Fruit fly (Drosophila melanogaster) whole organism, embryonic: ENCODE data around the gene NELF-B.
A peak's percentile ranks its signal among the peaks of the same experiment; 100 is the strongest.

Experiments used
- Aef1 ChIP-seq: fragments of 200-800 bp; sonication (Bioruptor generic); IDR thresholded peaks from 3 replicates; pipeline ENCODE4 v1.3.6; 2022; ENCODE audit warnings: missing biosample characterization, missing genetic modification characterization
- CG10147 ChIP-seq: fragments of 200-800 bp; sonication (Bioruptor generic); optimal IDR thresholded peaks from 2 replicates; lab custom pipeline; 2019; ENCODE audit warnings: missing biosample characterization, mild to moderate bottlenecking, missing genetic modification characterization, moderate library complexity
- CG10321 ChIP-seq: fragments of 200-800 bp; sonication (Bioruptor generic); IDR thresholded peaks from 2 replicates; pipeline ENCODE4 v1.3.6; 2022; ENCODE audit warnings: missing biosample characterization, missing genetic modification characterization
- CG11247 ChIP-seq: fragments of 200-800 bp; sonication (Bioruptor generic); IDR thresholded peaks from 2 replicates; pipeline ENCODE4 v1.3.6; 2022; ENCODE audit warnings: missing biosample characterization, missing genetic modification characterization
- CG11560 ChIP-seq: fragments of 200-800 bp; sonication (Bioruptor generic); IDR thresholded peaks from 3 replicates; pipeline ENCODE4 v1.3.6; 2022; ENCODE audit warnings: missing biosample characterization, missing genetic modification characterization
- CG13775 ChIP-seq: fragments of 200-800 bp; sonication (Bioruptor generic); optimal IDR thresholded peaks from 3 replicates; lab custom pipeline; 2017; ENCODE audit warnings: missing biosample characterization, mild to moderate bottlenecking, missing genetic modification characterization
- CG14710 ChIP-seq: fragments of 200-800 bp; sonication (Bioruptor generic); optimal IDR thresholded peaks from 3 replicates; lab custom pipeline; 2019; ENCODE audit warnings: missing biosample characterization, mild to moderate bottlenecking, missing genetic modification characterization, moderate library complexity
- CG14860 ChIP-seq: fragments of 200-800 bp; sonication (Bioruptor generic); IDR thresholded peaks from 3 replicates; pipeline ENCODE4 v1.3.6; 2022; ENCODE audit warnings: missing biosample characterization, missing genetic modification characterization; ENCODE audit not compliant: partially characterized antibody
- CG1603 ChIP-seq: fragments of 200-800 bp; sonication (Bioruptor generic); optimal IDR thresholded peaks from 2 replicates; lab custom pipeline; 2019; ENCODE audit warnings: missing biosample characterization, mild to moderate bottlenecking, missing genetic modification characterization, moderate library complexity
- CG1792 ChIP-seq: fragments of 200-800 bp; sonication (Bioruptor generic); optimal IDR thresholded peaks from 2 replicates; lab custom pipeline; 2016; ENCODE audit warnings: missing biosample characterization, missing genetic modification characterization
- CG18764 ChIP-seq: fragments of 200-800 bp; sonication (Bioruptor generic); optimal IDR thresholded peaks from 3 replicates; lab custom pipeline; 2016; ENCODE audit warnings: missing biosample characterization, missing genetic modification characterization
- CG2199 ChIP-seq: fragments of 200-800 bp; sonication (Bioruptor generic); IDR thresholded peaks from 3 replicates; pipeline ENCODE4 v1.3.6; 2022; ENCODE audit warnings: missing biosample characterization, missing genetic modification characterization
- CG2202 ChIP-seq: fragments of 200-800 bp; sonication (Bioruptor generic); optimal IDR thresholded peaks from 2 replicates; lab custom pipeline; 2018; ENCODE audit warnings: missing biosample characterization, mild to moderate bottlenecking, missing genetic modification characterization
- CG32532 ChIP-seq: fragments of 200-800 bp; sonication (Bioruptor generic); IDR thresholded peaks from 2 replicates; pipeline ENCODE4 v1.3.6; 2022; ENCODE audit warnings: missing biosample characterization, missing genetic modification characterization
- CG4707 ChIP-seq: fragments of 200-800 bp; sonication (Bioruptor generic); optimal IDR thresholded peaks from 2 replicates; lab custom pipeline; 2018; ENCODE audit warnings: missing biosample characterization, mild to moderate bottlenecking, missing genetic modification characterization, moderate library complexity
- CG6689 ChIP-seq: fragments of 200-800 bp; sonication (Bioruptor generic); IDR thresholded peaks from 2 replicates; pipeline ENCODE4 v1.3.6; 2022; ENCODE audit warnings: missing biosample characterization, missing genetic modification characterization
- CG7556 ChIP-seq: fragments of 200-800 bp; sonication (Bioruptor generic); optimal IDR thresholded peaks from 2 replicates; lab custom pipeline; 2017; ENCODE audit warnings: missing biosample characterization, mild to moderate bottlenecking, missing genetic modification characterization
- CG7928 ChIP-seq: fragments of 200-800 bp; sonication (Bioruptor generic); optimal IDR thresholded peaks from 2 replicates; lab custom pipeline; 2017; ENCODE audit warnings: missing biosample characterization, mild to moderate bottlenecking, missing genetic modification characterization
- CG8924 ChIP-seq: fragments of 200-800 bp; optimal IDR thresholded peaks from 3 replicates; lab custom pipeline; 2019; ENCODE audit warnings: missing biosample characterization, mild to moderate bottlenecking, missing genetic modification characterization, moderate library complexity
- Dad ChIP-seq: fragments of 200-800 bp; sonication (Bioruptor generic); optimal IDR thresholded peaks from 3 replicates; lab custom pipeline; 2016; ENCODE audit warnings: missing biosample characterization, missing genetic modification characterization
- Drgx ChIP-seq: fragments of 200-800 bp; sonication (Bioruptor generic); IDR thresholded peaks from 2 replicates; pipeline ENCODE4 v1.3.6; 2022; ENCODE audit warnings: missing biosample characterization, missing genetic modification characterization
- Hey ChIP-seq: fragments of 200-800 bp; sonication (Bioruptor generic); optimal IDR thresholded peaks from 3 replicates; lab custom pipeline; 2018; ENCODE audit warnings: missing biosample characterization, mild to moderate bottlenecking, missing genetic modification characterization
- Jarid2 ChIP-seq: fragments of 200-800 bp; sonication (Bioruptor generic); optimal IDR thresholded peaks from 3 replicates; lab custom pipeline; 2017; ENCODE audit warnings: mild to moderate bottlenecking, missing biosample characterization, missing genetic modification reagents, missing genetic modification characterization
- Med ChIP-seq: fragments of 200-800 bp; sonication (Bioruptor generic); peaks from one replicate; lab custom pipeline; 2016; ENCODE audit warnings: missing biosample characterization, missing genetic modification characterization, mild to moderate bottlenecking, inconsistent platforms, moderate library complexity
- Myb ChIP-seq: fragments of 200-800 bp; sonication (Bioruptor generic); optimal IDR thresholded peaks from 2 replicates; lab custom pipeline; 2016; ENCODE audit warnings: missing biosample characterization, missing genetic modification characterization
- PHDP ChIP-seq: fragments of 200-800 bp; sonication (Bioruptor generic); optimal IDR thresholded peaks from 3 replicates; lab custom pipeline; 2018; ENCODE audit warnings: missing biosample characterization, mild to moderate bottlenecking, missing genetic modification characterization, moderate library complexity
- Rx ChIP-seq: fragments of 200-800 bp; sonication (Bioruptor generic); IDR thresholded peaks from 2 replicates; pipeline ENCODE4 v1.3.6; 2022; ENCODE audit warnings: missing biosample characterization, missing genetic modification characterization
- Sox102F ChIP-seq: fragments of 200-800 bp; sonication (Bioruptor generic); optimal IDR thresholded peaks from 2 replicates; lab custom pipeline; 2018; ENCODE audit warnings: missing biosample characterization, mild to moderate bottlenecking, missing genetic modification characterization, moderate library complexity
- YL-1 ChIP-seq: fragments of 200-800 bp; sonication (Bioruptor generic); optimal IDR thresholded peaks from 3 replicates; lab custom pipeline; 2017; ENCODE audit warnings: missing biosample characterization, mild to moderate bottlenecking, missing genetic modification characterization
- ara ChIP-seq: fragments of 200-800 bp; sonication (Bioruptor generic); IDR thresholded peaks from 2 replicates; pipeline ENCODE4 v1.3.6; 2022; ENCODE audit warnings: missing biosample characterization, missing genetic modification characterization
- ato ChIP-seq: fragments of 200-800 bp; sonication (Bioruptor generic); IDR thresholded peaks from 2 replicates; pipeline ENCODE4 v1.3.6; 2022; ENCODE audit warnings: missing biosample characterization, missing genetic modification characterization; ENCODE audit not compliant: partially characterized antibody
- az2 ChIP-seq: fragments of 200-800 bp; sonication (Bioruptor generic); optimal IDR thresholded peaks from 3 replicates; lab custom pipeline; 2016; ENCODE audit warnings: missing biosample characterization, missing genetic modification characterization
- cwo ChIP-seq: fragments of 200-800 bp; sonication (Bioruptor generic); optimal IDR thresholded peaks from 3 replicates; lab custom pipeline; 2017; ENCODE audit warnings: missing biosample characterization, missing genetic modification characterization, mild to moderate bottlenecking, moderate library complexity, missing genetic modification reagents
- disco-r ChIP-seq: fragments of 200-800 bp; sonication (Bioruptor generic); optimal IDR thresholded peaks from 2 replicates; lab custom pipeline; 2016; ENCODE audit warnings: missing biosample characterization, missing genetic modification characterization
- dmrt99B ChIP-seq: fragments of 200-800 bp; sonication (Bioruptor generic); optimal IDR thresholded peaks from 2 replicates; lab custom pipeline; 2018; ENCODE audit warnings: missing biosample characterization, mild to moderate bottlenecking, missing genetic modification characterization, moderate library complexity
- eyg ChIP-seq: fragments of 200-800 bp; sonication (Bioruptor generic); optimal IDR thresholded peaks from 3 replicates; lab custom pipeline; 2016; ENCODE audit warnings: missing biosample characterization, missing genetic modification characterization
- ftz-f1 ChIP-seq: fragments of 200-800 bp; sonication (Bioruptor generic); optimal IDR thresholded peaks from 2 replicates; lab custom pipeline; 2016; ENCODE audit warnings: missing biosample characterization, missing genetic modification characterization
- fu2 ChIP-seq: fragments of 200-800 bp; sonication (Bioruptor generic); optimal IDR thresholded peaks from 2 replicates; lab custom pipeline; 2016; ENCODE audit warnings: missing biosample characterization, missing genetic modification characterization
- gem ChIP-seq: fragments of 200-800 bp; sonication (Bioruptor generic); optimal IDR thresholded peaks from 2 replicates; lab custom pipeline; 2019; ENCODE audit warnings: missing biosample characterization, mild to moderate bottlenecking, missing genetic modification characterization, moderate library complexity
- grau ChIP-seq: fragments of 200-800 bp; optimal IDR thresholded peaks from 3 replicates; lab custom pipeline; 2019; ENCODE audit warnings: missing biosample characterization, mild to moderate bottlenecking, missing genetic modification characterization, moderate library complexity
- ken ChIP-seq: fragments of 200-800 bp; sonication (Bioruptor generic); IDR thresholded peaks from 3 replicates; pipeline ENCODE4 v1.3.6; 2022; ENCODE audit warnings: missing biosample characterization, missing genetic modification characterization
- lilli ChIP-seq: fragments of 200-800 bp; sonication (Bioruptor generic); optimal IDR thresholded peaks from 3 replicates; lab custom pipeline; 2016; ENCODE audit warnings: missing biosample characterization, missing genetic modification characterization
- schlank ChIP-seq: fragments of 200-800 bp; sonication (Bioruptor generic); optimal IDR thresholded peaks from 2 replicates; lab custom pipeline; 2018; ENCODE audit warnings: missing biosample characterization, mild to moderate bottlenecking, missing genetic modification characterization
- sens ChIP-seq: fragments of 200-800 bp; sonication (Bioruptor generic); peaks from one replicate; lab custom pipeline; 2016; ENCODE audit warnings: missing biosample characterization, missing genetic modification characterization
- slp2 ChIP-seq: fragments of 200-800 bp; sonication (Bioruptor generic); optimal IDR thresholded peaks from 2 replicates; lab custom pipeline; 2016; ENCODE audit warnings: missing biosample characterization, missing genetic modification characterization
- ssp ChIP-seq: fragments of 200-800 bp; sonication (Bioruptor generic); IDR thresholded peaks from 2 replicates; pipeline ENCODE4 v1.3.6; 2022; ENCODE audit warnings: missing biosample characterization, missing genetic modification characterization
- vnd ChIP-seq: fragments of 200-800 bp; sonication (Bioruptor generic); IDR thresholded peaks from 3 replicates; pipeline ENCODE4 v1.3.6; 2022; ENCODE audit warnings: missing biosample characterization, missing genetic modification characterization; ENCODE audit not compliant: partially characterized antibody

The NELF-B gene

DNA sequence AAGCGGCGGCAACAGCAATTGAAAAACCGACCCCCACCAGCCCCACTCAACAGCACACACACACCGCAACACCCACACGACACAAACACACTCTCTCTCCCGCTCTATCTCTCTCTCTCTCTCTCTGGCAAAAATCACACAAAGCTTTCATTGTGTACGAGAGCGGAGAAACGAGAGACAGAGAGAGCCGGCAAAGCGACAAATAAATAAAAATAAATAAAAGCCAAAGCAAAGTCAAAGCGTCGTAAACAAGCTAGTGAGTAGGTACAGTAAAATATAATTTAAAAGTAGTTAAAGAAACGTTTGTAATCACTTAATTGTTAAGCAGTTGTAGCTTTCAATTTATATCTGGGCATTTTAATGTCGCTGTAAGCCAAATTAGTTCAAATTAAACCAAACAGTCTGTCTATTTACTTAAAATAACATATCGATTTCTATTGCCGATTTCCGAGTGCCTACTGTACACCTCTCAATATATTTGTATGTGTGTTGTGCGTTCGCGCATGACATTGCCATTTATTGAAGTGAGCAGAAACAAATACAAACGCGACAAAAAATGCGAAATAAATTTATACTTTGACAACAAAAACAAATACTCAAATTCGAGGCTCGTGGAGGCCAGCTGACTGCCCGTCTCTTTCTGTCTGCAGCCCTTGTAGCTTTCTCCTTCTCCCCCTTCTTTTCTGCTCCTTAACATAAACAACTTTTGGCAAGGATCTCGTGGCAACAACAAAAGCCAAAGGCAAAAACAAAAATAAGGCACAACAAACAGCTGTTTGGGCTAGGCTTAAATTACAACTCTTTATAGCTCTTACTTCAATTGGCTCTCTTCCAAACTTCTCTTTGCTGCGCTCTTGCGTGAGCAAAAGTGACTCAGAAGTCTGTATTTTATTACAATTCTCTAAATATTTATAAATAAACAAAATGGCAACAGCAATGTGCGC is 31.2 kb downstream of the NELF-B start (continued):
- TF ChIP-seq CG7928 (GFP tag; lab: Kevin White, UChicago) (peak; percentile 68), Hey (peak; percentile 66), CG32532 (GFP tag; lab: Robert Waterston, UW) (peak; percentile 97), ftz-f1 (GFP tag; lab: Kevin White, UChicago) (peak; percentile 10), Myb (GFP tag; lab: Kevin White, UChicago) (peak; percentile 71), ato (GFP tag; lab: Robert Waterston, UW) (no peak), Sox102F (GFP tag; lab: Kevin White, UChicago) (peak; percentile 86), slp2 (GFP tag; lab: Kevin White, UChicago) (peak; percentile 58), fu2 (GFP tag; lab: Kevin White, UChicago) (peak; percentile 87), CG10147 (GFP tag; lab: Kevin White, UChicago) (peak; percentile 95), YL-1 (peak; percentile 34), CG1792 (peak; percentile 64), eyg (GFP tag; lab: Kevin White, UChicago) (peak; percentile 55), CG2202 (tag; lab: Kevin White, UChicago) (peak; percentile 40), CG6689 (peak; percentile 80), CG11560 (tag; lab: Robert Waterston, UW) (peak; percentile 61; the same call in 2 of the 3 replicates), CG11247 (GFP tag; lab: Robert Waterston, UW) (peak; percentile 89), CG7556 (GFP tag; lab: Kevin White, UChicago) (peak; percentile 92), ken (GFP tag; lab: Robert Waterston, UW) (peak; percentile 83), CG10321 (GFP tag; lab: Robert Waterston, UW) (peak; percentile 34; the same call in 1 of the 2 replicates), az2 (peak; percentile 81), ara (GFP tag; lab: Robert Waterston, UW) (peak; percentile 49), CG8924 (peak; percentile 94), vnd (no peak), CG14860 (no peak), ssp (GFP tag; lab: Robert Waterston, UW) (peak; percentile 64), dmrt99B (peak; percentile 91), Rx (peak; percentile 79), disco-r (GFP tag; lab: Kevin White, UChicago) (peak; percentile 64), CG1603 (tag; lab: Kevin White, UChicago) (peak; percentile 69), CG18764 (GFP tag; lab: Kevin White, UChicago) (peak; percentile 56), Jarid2 (peak; percentile 64)

DNA sequence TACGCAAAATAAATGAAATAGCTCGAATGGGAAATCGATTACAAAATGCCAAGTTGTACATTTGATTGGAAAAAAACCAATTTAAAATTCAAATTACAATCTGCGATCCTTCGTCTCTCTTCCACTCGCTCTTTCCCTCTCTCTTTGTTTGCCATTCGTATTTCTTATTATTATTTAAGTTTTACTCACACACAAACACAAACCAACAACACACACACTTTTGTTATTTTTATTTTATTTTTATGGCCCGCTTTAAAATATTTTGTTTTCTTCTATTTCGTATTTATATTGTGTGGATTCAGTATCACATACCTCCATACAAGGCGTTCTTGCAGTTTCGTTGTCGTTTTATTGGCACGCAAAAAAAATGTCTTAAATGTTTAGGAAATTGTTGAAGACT is 32.0 kb downstream of the NELF-B start:
- TF ChIP-seq CG14860, result no peak
- TF ChIP-seq sens (GFP tag; lab: Kevin White, UChicago), result peak; percentile 51

DNA sequence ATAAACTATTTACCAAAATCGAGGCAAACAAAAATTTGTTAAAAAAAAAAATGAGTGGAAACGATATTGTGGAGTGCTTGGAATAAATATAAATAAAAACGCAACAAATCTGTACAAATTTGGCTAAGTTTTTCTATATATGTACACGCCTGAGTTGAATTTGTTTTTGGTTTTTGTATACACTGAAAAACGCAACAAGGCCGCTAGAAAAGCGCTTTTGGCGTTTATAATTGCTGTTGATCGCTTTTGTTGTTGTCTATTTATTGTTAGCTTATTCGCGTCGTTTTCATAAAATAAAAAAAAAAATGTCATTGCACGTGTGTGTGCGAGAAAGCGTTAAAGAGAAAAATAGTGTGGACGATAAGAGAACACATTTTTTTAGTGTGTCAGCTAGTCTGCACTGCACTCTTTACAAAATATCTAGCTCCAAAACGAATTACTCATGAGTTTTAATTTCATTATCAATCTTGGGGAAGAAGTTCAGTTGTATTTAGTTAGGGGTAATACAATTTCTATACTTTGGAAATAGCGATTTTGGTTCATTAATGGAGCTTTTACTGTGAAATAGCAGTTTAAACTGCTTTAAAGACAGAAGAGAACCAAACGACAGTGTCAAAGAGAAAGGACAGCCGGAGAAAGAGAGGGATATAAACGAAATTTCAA is 32.6 kb downstream of the NELF-B start:
- TF ChIP-seq CG7556 (GFP tag; lab: Kevin White, UChicago), result peak; percentile 30
- 0 out of 3 replicates have a peak, but pooled peaks have one; percentile 12 for TF ChIP-seq CG2199
- no peak for TF ChIP-seq PHDP (tag; lab: Kevin White, UChicago)
- TF ChIP-seq Dad (GFP tag; lab: Kevin White, UChicago), result no peak
- TF ChIP-seq grau (tag; lab: Kevin White, UChicago), result peak; percentile 55
- peak; percentile 18 for TF ChIP-seq Med
- no peak for TF ChIP-seq CG14710 (tag; lab: Kevin White, UChicago)
- TF ChIP-seq gem (tag; lab: Kevin White, UChicago), result peak; percentile 71
- TF ChIP-seq CG4707 (GFP tag; lab: Kevin White, UChicago), result no peak
- TF ChIP-seq Aef1, result peak; percentile 17; the same call in 1 of the 3 replicates
- TF ChIP-seq lilli, result peak; percentile 11
- TF ChIP-seq cwo (GFP tag; lab: Kevin White, UChicago), result peak; percentile 22
- TF ChIP-seq az2, result no peak
- TF ChIP-seq CG13775 (GFP tag; lab: Kevin White, UChicago), result no peak
- peak; percentile 17; the same call in 1 of the 2 replicates for TF ChIP-seq Drgx (GFP tag; lab: Robert Waterston, UW)
- no peak for TF ChIP-seq schlank (tag; lab: Kevin White, UChicago)
